Worm (Caenorhabditis elegans): ENCODE results near the gene cdh-3.
A peak's percentile ranks its signal among the peaks of the same experiment; 100 is the strongest.

cdh-3 gene

DNA sequence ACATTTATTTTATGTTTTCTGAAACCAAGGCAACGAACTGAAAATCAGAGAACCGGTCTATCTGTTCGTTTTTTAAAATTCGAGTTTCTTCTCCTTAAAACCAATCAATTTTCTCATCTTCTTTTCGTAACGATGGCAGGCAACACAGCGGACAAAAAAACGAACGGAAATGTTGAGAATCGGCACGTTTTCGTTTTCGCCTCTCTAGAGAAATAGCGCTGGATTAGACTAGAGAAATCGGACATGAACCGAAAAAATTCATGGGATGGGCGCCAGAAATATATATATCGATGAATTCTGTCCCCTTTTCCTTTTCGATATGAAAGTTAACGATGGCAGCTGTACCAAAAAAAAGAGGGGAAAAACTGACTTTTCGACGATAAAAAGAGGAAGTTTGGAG is 31.8 kb downstream of the cdh-3 start:
- no peak for TF ChIP-seq F37D6.2 (tag; optimal IDR thresholded peaks at IDR 0.05)
- no peak for TF ChIP-seq hmg-1.1 (GFP tag; IDR thresholded peaks at IDR 0.05)
- TF ChIP-seq lin-13 (GFP tag; optimal IDR thresholded peaks at IDR 0.05), result peak; percentile 4
- no peak for TF ChIP-seq unc-62 (GFP tag; optimal IDR thresholded peaks at IDR 0.05 in 1 of 2)
- TF ChIP-seq unc-62 (tag; optimal IDR thresholded peaks at IDR 0.05), result no peak
- no peak for TF ChIP-seq egl-43 (GFP tag; IDR thresholded peaks at IDR 0.05)
- TF ChIP-seq arid-1 (GFP tag; conservative IDR thresholded peaks at IDR 0.05), result no peak
- TF ChIP-seq nhr-6 (tag; optimal IDR thresholded peaks at IDR 0.05), result no peak
- TF ChIP-seq snpc-1.2 (GFP tag; IDR thresholded peaks at IDR 0.05), result no peak
- no peak for TF ChIP-seq rbr-2 (tag; optimal IDR thresholded peaks at IDR 0.05)
- no peak for TF ChIP-seq tra-1 (GFP tag; IDR thresholded peaks at IDR 0.05)
- no peak for TF ChIP-seq mdt-29 (GFP tag; IDR thresholded peaks at IDR 0.05)
- TF ChIP-seq zag-1 (tag; optimal IDR thresholded peaks at IDR 0.05), result no peak
- no peak for TF ChIP-seq ces-1 (GFP tag; optimal IDR thresholded peaks at IDR 0.05)
- TF ChIP-seq Y48G9A.11 (GFP tag; IDR thresholded peaks at IDR 0.05), result no peak
- no peak for TF ChIP-seq daf-16 (GFP tag; optimal IDR thresholded peaks at IDR 0.05)
- no peak for TF ChIP-seq daf-16 (tag; optimal IDR thresholded peaks at IDR 0.05)
- TF ChIP-seq ceh-20 (GFP tag; IDR thresholded peaks at IDR 0.05), result 0 out of 2 replicates have a peak, but pooled peaks have one; percentile 34
- no peak for TF ChIP-seq pha-4 (GFP tag; IDR thresholded peaks at IDR 0.05)
- TF ChIP-seq pha-4 (tag; optimal IDR thresholded peaks at IDR 0.05), result no peak
- no peak for TF ChIP-seq ZK546.5 (tag; optimal IDR thresholded peaks at IDR 0.05)
- no peak for TF ChIP-seq jun-1 (tag; optimal IDR thresholded peaks at IDR 0.05)
- no peak for TF ChIP-seq dmd-9 (GFP tag; IDR thresholded peaks at IDR 0.05)
- no peak for TF ChIP-seq nhr-76 (tag; optimal IDR thresholded peaks at IDR 0.05)
- no peak for TF ChIP-seq nhr-237 (tag; optimal IDR thresholded peaks at IDR 0.05)
- TF ChIP-seq zip-2 (tag; optimal IDR thresholded peaks at IDR 0.05), result no peak
- TF ChIP-seq fos-1 (tag; optimal IDR thresholded peaks at IDR 0.05), result no peak
- TF ChIP-seq ceh-28 (tag; optimal IDR thresholded peaks at IDR 0.05), result no peak
- TF ChIP-seq duxl-1 (tag; optimal IDR thresholded peaks at IDR 0.05; ENCODE audit: poor library complexity), result no peak
- no peak for TF ChIP-seq madf-5 (GFP tag; IDR thresholded peaks at IDR 0.05)
- no peak for TF ChIP-seq F44E2.7 (GFP tag; IDR thresholded peaks at IDR 0.05)
- TF ChIP-seq mes-2 (tag; optimal IDR thresholded peaks at IDR 0.05; ENCODE audit: poor library complexity, severe bottlenecking), result no peak
- no peak for TF ChIP-seq ZK337.2 (GFP tag; IDR thresholded peaks at IDR 0.05)
- TF ChIP-seq nhr-48 (tag; optimal IDR thresholded peaks at IDR 0.05), result no peak
- TF ChIP-seq skn-1 (tag; optimal IDR thresholded peaks at IDR 0.05), result no peak
- TF ChIP-seq nhr-11 (tag; optimal IDR thresholded peaks at IDR 0.05), result no peak
- no peak for TF ChIP-seq nhr-77 (tag; optimal IDR thresholded peaks at IDR 0.05)
- no peak for TF ChIP-seq daf-12 (tag; optimal IDR thresholded peaks at IDR 0.05)
- TF ChIP-seq mep-1 (tag; optimal IDR thresholded peaks at IDR 0.05), result no peak
- TF ChIP-seq gei-8 (GFP tag; optimal IDR thresholded peaks at IDR 0.05), result no peak
- no peak for TF ChIP-seq lim-7 (GFP tag; IDR thresholded peaks at IDR 0.05)
- no peak for TF ChIP-seq R02D3.7 (tag; optimal IDR thresholded peaks at IDR 0.05)
- TF ChIP-seq nhr-10 (tag; optimal IDR thresholded peaks at IDR 0.05), result no peak
- TF ChIP-seq lin-29 (GFP tag; IDR thresholded peaks at IDR 0.05), result no peak
- TF ChIP-seq cey-2 (tag; optimal IDR thresholded peaks at IDR 0.05; ENCODE audit: borderline replicate concordance, insufficient read depth), result no peak
- no peak for TF ChIP-seq nhr-102 (tag; optimal IDR thresholded peaks at IDR 0.05)
- peak; percentile 11; the same call in 1 of the 2 replicates for TF ChIP-seq dmd-6 (GFP tag; IDR thresholded peaks at IDR 0.05)
- TF ChIP-seq set-16 (GFP tag; IDR thresholded peaks at IDR 0.05), result no peak
- no peak for TF ChIP-seq zfp-3 (GFP tag; conservative IDR thresholded peaks at IDR 0.05)
- no peak for TF ChIP-seq F49E8.2 (tag; optimal IDR thresholded peaks at IDR 0.05; ENCODE audit: borderline replicate concordance)
- no peak for TF ChIP-seq pqm-1 (tag; optimal IDR thresholded peaks at IDR 0.05)
- TF ChIP-seq php-3 (GFP tag; IDR thresholded peaks at IDR 0.05), result no peak
- peak in 1 of 2 experiments; percentile 93 for TF ChIP-seq hif-1 (tag; optimal IDR thresholded peaks at IDR 0.05)
